Worm (Caenorhabditis elegans) whole organism, early embryonic: ENCODE data around the gene degl-2.

Experiments
- B0310.2 ChIP-seq: sonication (generic microtip); optimal IDR thresholded peaks from 2 replicates; lab custom pipeline; 2016; ENCODE audit warnings: mild to moderate bottlenecking, missing genetic modification characterization, missing compliant biosample characterization
- F13C5.2 ChIP-seq: sonication (generic microtip); optimal IDR thresholded peaks from 2 replicates; lab custom pipeline; 2017; ENCODE audit warnings: mild to moderate bottlenecking, missing genetic modification characterization, inconsistent platforms, missing compliant biosample characterization
- ama-1 ChIP-seq: fragments of 150-350 bp; optimal IDR thresholded peaks from 2 replicates; lab custom pipeline; 2014
- ceh-13 ChIP-seq: fragments of 200-800 bp; sonication (Bioruptor generic); optimal IDR thresholded peaks from 2 replicates; lab custom pipeline; 2018; ENCODE audit warnings: mild to moderate bottlenecking, missing genetic modification characterization, missing compliant biosample characterization
- ceh-36 ChIP-seq: sonication (generic microtip); optimal IDR thresholded peaks from 2 replicates; lab custom pipeline; 2016; ENCODE audit warnings: missing genetic modification characterization, inconsistent platforms, missing compliant biosample characterization
- ets-7 ChIP-seq: sonication (generic microtip); optimal IDR thresholded peaks from 2 replicates; lab custom pipeline; 2016; ENCODE audit warnings: missing genotype, missing genetic modification characterization, missing compliant biosample characterization
- flt-1 ChIP-seq: fragments of 200-800 bp; sonication (Bioruptor generic); IDR thresholded peaks from 2 replicates; pipeline ENCODE4 v1.3.6; 2022; ENCODE audit warnings: missing genetic modification characterization, missing compliant biosample characterization
- hmbx-1 ChIP-seq: sonication (generic microtip); optimal IDR thresholded peaks from 2 replicates; lab custom pipeline; 2016; ENCODE audit warnings: mild to moderate bottlenecking, missing genetic modification characterization, missing compliant biosample characterization
- hnd-1 ChIP-seq: sonication (generic microtip); optimal IDR thresholded peaks from 2 replicates; lab custom pipeline; 2016; ENCODE audit warnings: missing genetic modification characterization, missing compliant biosample characterization
- scrt-1 ChIP-seq: fragments of 200-800 bp; sonication (Bioruptor generic); IDR thresholded peaks from 2 replicates; pipeline ENCODE4 v1.3.6; 2022; ENCODE audit warnings: missing genetic modification characterization, missing compliant biosample characterization
- sea-1 ChIP-seq: fragments of 200-800 bp; sonication (Bioruptor generic); conservative IDR thresholded peaks from 2 replicates; pipeline ENCODE4 v1.3.6; 2022; ENCODE audit warnings: missing genetic modification characterization, missing compliant biosample characterization
- tbx-11 ChIP-seq: fragments of 200-800 bp; sonication (Bioruptor generic); IDR thresholded peaks from 2 replicates; pipeline ENCODE4 v1.3.6; 2022; ENCODE audit warnings: missing genetic modification characterization, missing compliant biosample characterization
- tbx-37 ChIP-seq: fragments of 200-800 bp; sonication (Bioruptor generic); conservative IDR thresholded peaks from 2 replicates; pipeline ENCODE4 v1.3.6; 2022; ENCODE audit warnings: missing genetic modification reagents, missing genetic modification characterization, missing compliant biosample characterization
- tra-4 ChIP-seq: sonication (generic microtip); optimal IDR thresholded peaks from 2 replicates; lab custom pipeline; 2017; ENCODE audit warnings: missing genetic modification characterization, missing compliant biosample characterization

ce11 chrIV:9692874-9693273, 49.6 kb downstream of the degl-2 start, which contains the start of gene twk-9:
- TF ChIP-seq ets-7: no peak
- no peak for TF ChIP-seq B0310.2
- TF ChIP-seq hmbx-1 (tag; lab: Kevin White, UChicago): no peak
- TF ChIP-seq F13C5.2: no peak
- no peak for TF ChIP-seq ceh-13 (GFP tag; lab: Kevin White, UChicago)
- no peak for TF ChIP-seq hnd-1
- TF ChIP-seq tra-4 (tag; lab: Kevin White, UChicago): no peak
- no peak for TF ChIP-seq ama-1 (lab: Kevin White, UChicago)
- TF ChIP-seq tbx-37 (GFP tag; lab: Robert Waterston, UW): no peak
- TF ChIP-seq flt-1: no peak
- no peak for TF ChIP-seq ceh-36 (tag; lab: Kevin White, UChicago)
- TF ChIP-seq sea-1 (GFP tag; lab: Robert Waterston, UW): no peak
- no peak for TF ChIP-seq tbx-11 (GFP tag; lab: Robert Waterston, UW)
- TF ChIP-seq scrt-1: no peak
